Fruit fly (Drosophila melanogaster) ovary, adult (tissue): ENCODE measurements around the gene Nasp.

ENCODE experiments used
- CG17801 ChIP-seq: fragments of 200-800 bp; optimal IDR thresholded peaks from 2 replicates; lab custom pipeline; 2019; ENCODE audit warnings: missing biosample characterization, mild to moderate bottlenecking, missing genetic modification characterization, moderate library complexity; ENCODE audit not compliant: partially characterized antibody

Nasp gene

dm6 chr3R:8801126-8801762 lies 53.6 kb downstream of the Nasp start, which contains the start of the genes Pif1A, Pif1B and CCT7:
TSS of gene Pif1A (minus strand) at chr3R:8801176.
TSS of gene Pif1B (minus strand) at chr3R:8801176.
TSS of gene CCT7 (plus strand) at chr3R:8801564.
- TF ChIP-seq CG17801 (GFP tag; lab: Kevin White, UChicago), result no peak
